Worm (Caenorhabditis elegans) whole organism, late embryonic: ENCODE data around the gene ZK470.14.

Experiments
- C38D4.7 ChIP-seq: fragments of 200-800 bp; sonication (Bioruptor generic); optimal IDR thresholded peaks from 2 replicates; lab custom pipeline; 2018; ENCODE audit warnings: mild to moderate bottlenecking, missing genetic modification characterization, moderate library complexity, missing compliant biosample characterization
- T23F11.4 ChIP-seq: fragments of 200-800 bp; sonication (Bioruptor generic); optimal IDR thresholded peaks from 2 replicates; lab custom pipeline; 2018; ENCODE audit warnings: mild to moderate bottlenecking, missing genetic modification characterization, missing compliant biosample characterization
- Y22D7AL.16 ChIP-seq: sonication (generic microtip); optimal IDR thresholded peaks from 2 replicates; lab custom pipeline; 2016; ENCODE audit warnings: missing genetic modification characterization, missing compliant biosample characterization
- ama-1 ChIP-seq: fragments of 150-350 bp; optimal IDR thresholded peaks from 2 replicates; lab custom pipeline; 2014
- ceh-14 ChIP-seq: sonication (generic microtip); optimal IDR thresholded peaks from 2 replicates; lab custom pipeline; 2016; ENCODE audit warnings: missing genotype, missing genetic modification characterization, missing compliant biosample characterization
- ceh-18 ChIP-seq: sonication (generic microtip); optimal IDR thresholded peaks from 2 replicates; lab custom pipeline; 2016; ENCODE audit warnings: missing genetic modification characterization, missing compliant biosample characterization
- ceh-19 ChIP-seq: fragments of 200-800 bp; sonication (Bioruptor generic); optimal IDR thresholded peaks from 2 replicates; lab custom pipeline; 2018; ENCODE audit warnings: mild to moderate bottlenecking, missing genetic modification characterization, missing compliant biosample characterization
- ceh-2 ChIP-seq: sonication (generic microtip); optimal IDR thresholded peaks from 2 replicates; lab custom pipeline; 2016; ENCODE audit warnings: missing genotype, missing genetic modification characterization, missing compliant biosample characterization
- ceh-22 ChIP-seq: sonication (generic microtip); optimal IDR thresholded peaks from 2 replicates; lab custom pipeline; 2017; ENCODE audit warnings: missing biosample characterization, missing genetic modification characterization
- ceh-34 ChIP-seq: sonication (generic microtip); optimal IDR thresholded peaks from 2 replicates; lab custom pipeline; 2016; ENCODE audit warnings: mild to moderate bottlenecking, missing genetic modification characterization, missing compliant biosample characterization
- ceh-45 ChIP-seq: fragments of 200-800 bp; sonication (Bioruptor generic); IDR thresholded peaks from 2 replicates; pipeline ENCODE4 v1.3.6; 2022; ENCODE audit warnings: missing genetic modification reagents, missing genetic modification characterization, missing compliant biosample characterization
- ceh-48 ChIP-seq: sonication (generic microtip); optimal IDR thresholded peaks from 2 replicates; lab custom pipeline; 2016; ENCODE audit warnings: missing genetic modification characterization, inconsistent platforms, missing compliant biosample characterization
- ceh-6 ChIP-seq: fragments of 200-800 bp; sonication (Bioruptor generic); optimal IDR thresholded peaks from 2 replicates; lab custom pipeline; 2018; ENCODE audit warnings: mild to moderate bottlenecking, missing genetic modification characterization, missing compliant biosample characterization
- dve-1 ChIP-seq: sonication (generic microtip); optimal IDR thresholded peaks from 2 replicates; lab custom pipeline; 2017; ENCODE audit warnings: antibody characterized with exemption, mild to moderate bottlenecking, missing genetic modification characterization, missing compliant biosample characterization
- ets-4 ChIP-seq: sonication (generic microtip); optimal IDR thresholded peaks from 2 replicates; lab custom pipeline; 2016; ENCODE audit warnings: missing genetic modification characterization, missing compliant biosample characterization
- fkh-6 ChIP-seq: sonication (generic microtip); optimal IDR thresholded peaks from 2 replicates; lab custom pipeline; 2016; ENCODE audit warnings: missing genetic modification characterization, missing compliant biosample characterization
- hlh-13 ChIP-seq: fragments of 200-800 bp; sonication (Bioruptor generic); optimal IDR thresholded peaks from 2 replicates; lab custom pipeline; 2018; ENCODE audit warnings: mild to moderate bottlenecking, missing genetic modification characterization, missing compliant biosample characterization
- hlh-30 ChIP-seq: sonication (generic microtip); optimal IDR thresholded peaks from 2 replicates; lab custom pipeline; 2017; ENCODE audit warnings: antibody characterized with exemption, missing genetic modification characterization, missing compliant biosample characterization; ENCODE audit not compliant: insufficient read depth
- hlh-6 ChIP-seq: sonication (generic microtip); optimal IDR thresholded peaks from 2 replicates; lab custom pipeline; 2016; ENCODE audit warnings: missing genotype, missing genetic modification characterization, missing compliant biosample characterization
- lin-11 ChIP-seq: fragments of 200-800 bp; sonication (Bioruptor generic); optimal IDR thresholded peaks from 2 replicates; lab custom pipeline; 2018; ENCODE audit warnings: mild to moderate bottlenecking, missing genetic modification characterization, missing compliant biosample characterization
- madf-2 ChIP-seq: sonication (generic microtip); optimal IDR thresholded peaks from 2 replicates; lab custom pipeline; 2017; ENCODE audit warnings: missing genetic modification characterization, missing compliant biosample characterization
- mec-3 ChIP-seq: sonication (generic microtip); optimal IDR thresholded peaks from 2 replicates; lab custom pipeline; 2016; ENCODE audit warnings: borderline replicate concordance, missing genetic modification characterization, missing compliant biosample characterization
- nhr-11 ChIP-seq: fragments of 150-350 bp; optimal IDR thresholded peaks from 2 replicates; lab custom pipeline; 2014; ENCODE audit warnings: missing biosample characterization, missing genetic modification characterization
- nhr-232 ChIP-seq: sonication (generic microtip); optimal IDR thresholded peaks from 2 replicates; lab custom pipeline; 2016; ENCODE audit warnings: missing genetic modification characterization, missing compliant biosample characterization
- pax-1 ChIP-seq: fragments of 150-350 bp; optimal IDR thresholded peaks from 2 replicates; lab custom pipeline; 2014; ENCODE audit warnings: missing biosample characterization, missing genetic modification characterization
- pros-1 ChIP-seq: fragments of 150-350 bp; optimal IDR thresholded peaks from 2 replicates; lab custom pipeline; 2014; ENCODE audit warnings: missing biosample characterization, missing genetic modification reagents, missing genetic modification characterization
- ref-2 ChIP-seq: sonication (generic microtip); optimal IDR thresholded peaks from 2 replicates; lab custom pipeline; 2016; ENCODE audit warnings: missing genetic modification characterization, missing compliant biosample characterization
- sox-2 ChIP-seq: fragments of 200-800 bp; sonication (Bioruptor generic); IDR thresholded peaks from 2 replicates; pipeline ENCODE4 v1.3.6; 2022; ENCODE audit warnings: missing genetic modification reagents, missing genetic modification characterization, missing compliant biosample characterization
- tbx-7 ChIP-seq: sonication (generic microtip); optimal IDR thresholded peaks from 2 replicates; lab custom pipeline; 2016; ENCODE audit warnings: missing genotype, missing genetic modification characterization, missing compliant biosample characterization
- unc-3 ChIP-seq, 2 experiments: fragments of 200-800 bp in 1 of 2; sonication (Bioruptor generic) in 1 of 2; sonication (generic microtip) in 1 of 2; conservative IDR thresholded peaks in 1 of 2; optimal IDR thresholded peaks in 1 of 2; 2 replicates each; pipeline versions ENCODE4 v1.3.6 to Lab custom; 2016 to 2022; ENCODE audit warnings: missing compliant biosample characterization in 2 of 2, missing genetic modification characterization in 2 of 2, missing genetic modification reagents in 1 of 2
- unc-55 ChIP-seq: sonication (generic microtip); optimal IDR thresholded peaks from 2 replicates; lab custom pipeline; 2017; ENCODE audit warnings: missing biosample characterization, missing genetic modification reagents, missing genetic modification characterization
- zip-5 ChIP-seq: sonication (generic microtip); optimal IDR thresholded peaks from 2 replicates; lab custom pipeline; 2016; ENCODE audit warnings: missing genetic modification characterization, missing compliant biosample characterization
- ztf-16 ChIP-seq: sonication (generic microtip); optimal IDR thresholded peaks from 2 replicates; lab custom pipeline; 2017; ENCODE audit warnings: missing genetic modification characterization, missing compliant biosample characterization

The ZK470.14 gene

DNA sequence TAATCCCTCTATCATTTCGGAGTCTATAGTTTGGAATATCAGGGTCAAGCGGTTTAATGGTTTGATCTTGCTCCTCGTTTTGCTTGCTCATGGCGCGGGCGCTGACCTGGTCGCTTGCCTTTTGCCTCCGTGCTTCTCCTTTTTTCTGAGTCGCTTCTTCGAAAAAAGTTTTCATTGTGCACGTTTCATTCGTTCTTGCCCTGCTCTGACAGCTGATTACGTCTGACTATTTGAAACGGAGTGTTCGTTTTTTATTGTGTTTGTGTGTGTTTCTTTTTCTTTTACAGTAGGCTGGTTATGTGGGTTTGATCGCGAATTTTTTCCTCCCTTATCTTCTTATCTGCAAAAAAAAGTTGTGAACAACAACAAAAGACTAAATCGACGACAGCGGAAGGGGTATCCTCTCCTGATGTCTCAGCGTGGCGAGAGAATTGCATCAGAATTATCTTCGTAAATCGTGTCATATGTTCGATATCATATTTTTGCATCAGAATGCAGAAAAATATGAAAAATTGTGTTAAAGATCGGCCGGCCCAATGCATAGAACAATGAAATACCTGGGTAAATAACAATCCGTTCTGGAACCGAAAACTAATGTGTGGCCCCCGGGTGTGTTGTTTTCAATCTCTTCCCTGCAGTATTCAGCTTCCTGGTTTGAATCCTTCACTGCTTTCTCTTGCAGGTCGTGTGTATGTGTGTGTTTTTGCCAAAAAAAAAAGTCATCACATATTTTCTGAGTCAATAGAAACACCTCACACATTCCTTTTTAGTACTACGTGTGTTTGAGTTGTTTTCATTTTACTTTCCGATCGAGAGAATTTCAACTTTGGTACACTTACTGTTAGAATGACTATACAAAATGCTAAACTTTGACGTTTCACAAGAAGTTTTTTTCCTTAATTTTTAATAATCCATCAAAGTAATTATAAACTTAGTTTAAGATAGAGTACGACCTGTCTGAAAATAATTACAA lies 27.4 kb upstream of the ZK470.14 start, which contains the start of gene ZK470.4:
Gene ZK470.4 (minus strand): TSS at position 175 of the 973 bp plus-strand sequence.
- TF ChIP-seq C38D4.7 (GFP tag; lab: Kevin White, UChicago), result no peak
- no peak for TF ChIP-seq ceh-14 (tag; lab: Kevin White, UChicago)
- TF ChIP-seq ceh-45, result no peak
- TF ChIP-seq unc-3 (GFP tag; conservative IDR thresholded peaks at IDR 0.05; lab: Robert Waterston, UW), result no peak
- TF ChIP-seq unc-3 (tag; optimal IDR thresholded peaks at IDR 0.05; lab: Kevin White, UChicago), result no peak
- no peak for TF ChIP-seq fkh-6 (tag; lab: Kevin White, UChicago)
- TF ChIP-seq hlh-6 (tag; lab: Kevin White, UChicago), result no peak
- TF ChIP-seq ref-2 (tag; lab: Kevin White, UChicago), result no peak
- TF ChIP-seq nhr-232 (tag; lab: Kevin White, UChicago), result no peak
- TF ChIP-seq ceh-19, result no peak
- TF ChIP-seq mec-3 (tag; lab: Kevin White, UChicago), result no peak
- TF ChIP-seq ztf-16, result no peak
- no peak for TF ChIP-seq sox-2 (GFP tag; lab: Robert Waterston, UW)
- no peak for TF ChIP-seq Y22D7AL.16 (tag; lab: Kevin White, UChicago)
- TF ChIP-seq ceh-34, result no peak
- TF ChIP-seq pax-1, result no peak
- TF ChIP-seq ceh-6 (GFP tag; lab: Kevin White, UChicago), result no peak
- TF ChIP-seq nhr-11 (tag; lab: Kevin White, UChicago), result no peak
- no peak for TF ChIP-seq tbx-7 (tag; lab: Kevin White, UChicago)
- no peak for TF ChIP-seq ama-1

DNA sequence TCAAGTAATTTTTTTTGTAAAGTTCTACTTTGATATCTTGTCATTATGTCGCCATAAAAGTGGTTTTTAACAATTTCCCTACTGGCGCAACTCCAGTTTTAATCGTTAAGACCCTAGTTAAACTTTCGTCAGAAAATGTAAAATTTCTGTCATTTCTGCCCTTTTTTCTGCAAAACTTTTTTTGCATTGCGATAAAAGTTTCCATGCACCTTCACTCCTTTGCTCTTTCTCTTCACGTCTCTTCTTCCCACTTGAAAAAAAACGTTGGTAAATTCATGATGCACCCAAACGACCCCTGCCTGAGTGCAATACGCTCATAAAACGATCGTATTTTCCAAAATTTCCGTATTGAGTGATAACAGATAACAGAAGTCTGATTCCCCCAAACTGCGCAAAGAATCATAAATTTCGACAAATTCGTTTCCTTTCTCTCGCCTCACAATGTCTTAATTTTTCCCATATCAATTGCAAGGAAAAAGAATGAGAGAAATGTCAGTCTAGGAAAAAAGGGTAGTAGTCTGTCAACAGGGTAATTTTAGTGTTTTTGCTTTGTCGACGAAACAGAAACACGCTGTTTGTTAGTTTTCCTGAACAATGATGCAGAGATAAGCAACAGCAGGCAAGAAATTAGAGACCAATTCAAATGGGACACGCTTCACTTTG lies 26.4 kb upstream of the ZK470.14 start:
- TF ChIP-seq ceh-22 (tag; lab: Kevin White, UChicago) (no peak), ama-1 (no peak), lin-11 (no peak), ets-4 (tag; lab: Kevin White, UChicago) (no peak), hlh-13 (GFP tag; lab: Kevin White, UChicago) (no peak), madf-2 (tag; lab: Kevin White, UChicago) (no peak), zip-5 (tag; lab: Kevin White, UChicago) (no peak), nhr-11 (tag; lab: Kevin White, UChicago) (no peak), ceh-2 (tag; lab: Kevin White, UChicago) (no peak), pros-1 (tag; lab: Kevin White, UChicago) (no peak), T23F11.4 (GFP tag; lab: Kevin White, UChicago) (no peak), dve-1 (tag; lab: Kevin White, UChicago) (no peak)

DNA sequence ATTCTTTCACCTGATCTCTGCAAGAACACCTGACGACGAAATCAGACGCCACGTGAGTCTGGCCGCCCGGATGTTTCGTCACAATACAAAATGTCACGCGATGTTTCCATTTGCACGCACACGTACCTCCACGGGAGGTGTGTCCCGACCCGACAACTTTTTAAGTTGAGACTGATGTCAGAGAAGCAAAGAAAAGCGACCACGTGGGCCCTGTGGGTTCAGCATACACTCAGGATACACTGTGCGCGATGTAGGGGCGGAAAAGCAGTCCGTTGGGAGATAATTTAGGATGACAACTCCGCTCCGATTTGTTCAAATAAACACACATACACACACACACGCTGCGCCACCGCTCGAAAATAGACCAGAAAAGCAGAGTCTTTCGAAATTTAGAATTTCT lies 25.0 kb upstream of the ZK470.14 start:
- TF ChIP-seq ceh-22 (tag; lab: Kevin White, UChicago) (no peak), hlh-6 (tag; lab: Kevin White, UChicago) (no peak), ceh-48 (no peak), unc-55 (GFP tag; lab: Kevin White, UChicago) (peak; percentile 74), ceh-18 (tag; lab: Kevin White, UChicago) (peak; percentile 74), pros-1 (tag; lab: Kevin White, UChicago) (no peak), hlh-30 (tag; lab: Kevin White, UChicago) (peak; percentile 76)
- TF ChIP-seq, all 69 proteins: peak for 3
